Fruit fly (Drosophila melanogaster): ENCODE measurements around the gene cal1.

cal1 gene

dm6 chr3R:17048867-17049266 is 39.2 kb upstream of the cal1 start (continued):
- TF ChIP-seq ems (GFP tag; optimal IDR thresholded peaks at IDR 0.05) (no peak), danr (GFP tag; IDR thresholded peaks at IDR 0.05) (no peak), CG7839 (tag; optimal IDR thresholded peaks at IDR 0.05) (no peak), Doc3 (GFP tag; IDR thresholded peaks at IDR 0.05; ENCODE audit: partially characterized antibody) (no peak), CG16779 (GFP tag; IDR thresholded peaks at IDR 0.05) (no peak), Nf-YC (tag; optimal IDR thresholded peaks at IDR 0.05) (peak; percentile 8), az2 (GFP tag; optimal IDR thresholded peaks at IDR 0.05) (peak; percentile 23), CG11560 (tag; IDR thresholded peaks at IDR 0.05) (no peak), Ada2b (GFP tag; IDR thresholded peaks at IDR 0.05) (no peak), hth (optimal IDR thresholded peaks at IDR 0.05) (no peak), CG3065 (GFP tag; optimal IDR thresholded peaks at IDR 0.05) (no peak), Aef1 (GFP tag; IDR thresholded peaks at IDR 0.05) (no peak), CG2120 (GFP tag; optimal IDR thresholded peaks at IDR 0.05) (no peak), CG7786 (GFP tag; optimal IDR thresholded peaks at IDR 0.05) (no peak), CG16813 (GFP tag; IDR thresholded peaks at IDR 0.05; ENCODE audit: partially characterized antibody) (no peak), lov (optimal IDR thresholded peaks at IDR 0.05) (no peak), lov (GFP tag; IDR thresholded peaks at IDR 0.05) (no peak), Hr39 (optimal IDR thresholded peaks at IDR 0.05) (no peak), CG11398 (GFP tag; optimal IDR thresholded peaks at IDR 0.05) (no peak), CG10274 (GFP tag; optimal IDR thresholded peaks at IDR 0.05) (no peak), nerfin-1 (tag; optimal IDR thresholded peaks at IDR 0.05) (no peak), Six4 (GFP tag; optimal IDR thresholded peaks at IDR 0.05) (no peak), CG3726 (GFP tag; IDR thresholded peaks at IDR 0.05) (no peak), pnt (GFP tag; optimal IDR thresholded peaks at IDR 0.05) (no peak), ham (GFP tag; IDR thresholded peaks at IDR 0.05) (no peak), ftz-f1 (GFP tag; optimal IDR thresholded peaks at IDR 0.05) (no peak), CG31224 (GFP tag; IDR thresholded peaks at IDR 0.05) (no peak), ab (GFP tag; optimal IDR thresholded peaks at IDR 0.05) (no peak), Hmx (GFP tag; optimal IDR thresholded peaks at IDR 0.05) (no peak), tna (GFP tag; IDR thresholded peaks at IDR 0.05; ENCODE audit: partially characterized antibody) (no peak), CG3281 (GFP tag; optimal IDR thresholded peaks at IDR 0.05) (no peak), emc (GFP tag; optimal IDR thresholded peaks at IDR 0.05) (no peak), Atf3 (GFP tag; optimal IDR thresholded peaks at IDR 0.05) (no peak), sr (GFP tag; IDR thresholded peaks at IDR 0.05) (no peak), CG17186 (GFP tag; optimal IDR thresholded peaks at IDR 0.05) (no peak), CG1832 (GFP tag; optimal IDR thresholded peaks at IDR 0.05) (no peak), H2.0 (GFP tag; IDR thresholded peaks at IDR 0.05) (no peak), Eip74EF (GFP tag; optimal IDR thresholded peaks at IDR 0.05) (no peak), CG30403 (GFP tag; optimal IDR thresholded peaks at IDR 0.05) (peak; percentile 38), sisA (GFP tag; IDR thresholded peaks at IDR 0.05) (no peak), CG9215 (GFP tag; IDR thresholded peaks at IDR 0.05) (no peak), Blimp-1 (GFP tag; optimal IDR thresholded peaks at IDR 0.05) (no peak), NC2β (GFP tag; optimal IDR thresholded peaks at IDR 0.05) (no peak), Oaz (GFP tag; IDR thresholded peaks at IDR 0.05) (no peak), Nf-YB (GFP tag; optimal IDR thresholded peaks at IDR 0.05) (no peak), CG14667 (GFP tag; IDR thresholded peaks at IDR 0.05) (no peak), MTF-1 (GFP tag; optimal IDR thresholded peaks at IDR 0.05; ENCODE audit: borderline replicate concordance) (no peak), lola (GFP tag; optimal IDR thresholded peaks at IDR 0.05) (peak in 1 of 3 experiments; percentile 41), Awh (GFP tag; IDR thresholded peaks at IDR 0.05) (no peak), HLH3B (GFP tag; IDR thresholded peaks at IDR 0.05) (no peak), ap (GFP tag; IDR thresholded peaks at IDR 0.05) (no peak), Camta (GFP tag; optimal IDR thresholded peaks at IDR 0.05) (no peak), oc (tag; optimal IDR thresholded peaks at IDR 0.05) (no peak)

Data from whole organism, embryonic.